Worm (Caenorhabditis elegans) whole organism, young adult: ENCODE measurements around the gene fbxb-103.

Source experiments
- B0261.1 ChIP-seq: sonication (generic microtip); optimal IDR thresholded peaks from 2 replicates; lab custom pipeline; 2016; ENCODE audit warnings: mild to moderate bottlenecking, missing genetic modification characterization, moderate library complexity, missing compliant biosample characterization
- D2030.7 ChIP-seq: fragments of 200-800 bp; sonication (Bioruptor generic); IDR thresholded peaks from 2 replicates; pipeline ENCODE4 v1.3.6; 2022; ENCODE audit warnings: missing genetic modification reagents, missing genetic modification characterization, missing compliant biosample characterization
- F23B12.7 ChIP-seq: sonication (generic microtip); optimal IDR thresholded peaks from 2 replicates; lab custom pipeline; 2017; ENCODE audit warnings: missing genetic modification characterization, mild to moderate bottlenecking, missing compliant biosample characterization, antibody characterized with exemption, moderate library complexity; ENCODE audit not compliant: insufficient read depth
- F37B4.10 ChIP-seq: fragments of 200-800 bp; sonication (Bioruptor generic); IDR thresholded peaks from 2 replicates; pipeline ENCODE4 v1.3.6; 2022; ENCODE audit warnings: missing genetic modification characterization, missing compliant biosample characterization
- F39B2.1 ChIP-seq: fragments of 200-800 bp; sonication (Bioruptor generic); IDR thresholded peaks from 2 replicates; pipeline ENCODE4 v1.3.6; 2022; ENCODE audit warnings: missing genetic modification reagents, missing genetic modification characterization, missing compliant biosample characterization
- F52B5.7 ChIP-seq: sonication (generic microtip); optimal IDR thresholded peaks from 2 replicates; lab custom pipeline; 2016; ENCODE audit warnings: mild to moderate bottlenecking, missing genetic modification characterization, missing compliant biosample characterization
- K11D2.4 ChIP-seq: fragments of 200-800 bp; sonication (Bioruptor generic); IDR thresholded peaks from 2 replicates; pipeline ENCODE4 v1.3.6; 2022; ENCODE audit warnings: missing genetic modification reagents, missing genetic modification characterization, missing compliant biosample characterization
- T26A5.8 ChIP-seq: sonication (generic microtip); optimal IDR thresholded peaks from 2 replicates; lab custom pipeline; 2016; ENCODE audit warnings: missing genetic modification characterization, missing compliant biosample characterization
- Y95B8A.8 ChIP-seq: fragments of 200-800 bp; sonication (Bioruptor generic); IDR thresholded peaks from 2 replicates; pipeline ENCODE4 v1.3.6; 2022; ENCODE audit warnings: missing genetic modification reagents, missing genetic modification characterization, missing compliant biosample characterization
- akir-1 ChIP-seq: fragments of 200-800 bp; sonication (Bioruptor generic); optimal IDR thresholded peaks from 2 replicates; lab custom pipeline; 2018; ENCODE audit warnings: mild to moderate bottlenecking, missing genetic modification characterization, moderate library complexity, missing compliant biosample characterization
- atf-7 ChIP-seq: sonication (generic microtip); optimal IDR thresholded peaks from 2 replicates; lab custom pipeline; 2017; ENCODE audit warnings: mild to moderate bottlenecking, missing genetic modification characterization, missing compliant biosample characterization
- ceh-100 ChIP-seq: fragments of 200-800 bp; sonication (Bioruptor generic); IDR thresholded peaks from 2 replicates; pipeline ENCODE4 v1.3.6; 2022; ENCODE audit warnings: missing genetic modification reagents, missing genetic modification characterization, missing compliant biosample characterization
- ceh-27 ChIP-seq: fragments of 200-800 bp; sonication (Bioruptor generic); optimal IDR thresholded peaks from 2 replicates; lab custom pipeline; 2018; ENCODE audit warnings: mild to moderate bottlenecking, missing genetic modification characterization, moderate library complexity, missing compliant biosample characterization
- ceh-58 ChIP-seq: fragments of 200-800 bp; sonication (Bioruptor generic); IDR thresholded peaks from 2 replicates; pipeline ENCODE4 v1.3.6; 2022; ENCODE audit warnings: missing genetic modification characterization, missing compliant biosample characterization
- ceh-91 ChIP-seq: fragments of 200-800 bp; sonication (Bioruptor generic); IDR thresholded peaks from 2 replicates; pipeline ENCODE4 v1.3.6; 2022; ENCODE audit warnings: missing genetic modification reagents, missing genetic modification characterization, missing compliant biosample characterization
- dox-1 ChIP-seq: fragments of 200-800 bp; sonication (Bioruptor generic); IDR thresholded peaks from 2 replicates; pipeline ENCODE4 v1.3.6; 2022; ENCODE audit warnings: missing genetic modification reagents, missing genetic modification characterization, missing compliant biosample characterization
- efl-1 ChIP-seq: fragments of 150-350 bp; optimal IDR thresholded peaks from 2 replicates; lab custom pipeline; 2014; ENCODE audit warnings: missing biosample characterization, missing genetic modification reagents, missing genetic modification characterization
- egl-18 ChIP-seq: fragments of 200-800 bp; sonication (Bioruptor generic); IDR thresholded peaks from 2 replicates; pipeline ENCODE4 v1.3.6; 2022; ENCODE audit warnings: missing genetic modification reagents, missing genetic modification characterization, missing compliant biosample characterization
- egl-44 ChIP-seq: fragments of 200-800 bp; sonication (Bioruptor generic); IDR thresholded peaks from 2 replicates; pipeline ENCODE4 v1.3.6; 2022; ENCODE audit warnings: missing genetic modification reagents, missing genetic modification characterization, missing compliant biosample characterization
- egrh-3 ChIP-seq: fragments of 200-800 bp; sonication (Bioruptor generic); IDR thresholded peaks from 2 replicates; pipeline ENCODE4 v1.3.6; 2022; ENCODE audit warnings: missing genetic modification reagents, missing genetic modification characterization, missing compliant biosample characterization
- fkh-3 ChIP-seq: sonication (generic microtip); optimal IDR thresholded peaks from 2 replicates; lab custom pipeline; 2016; ENCODE audit warnings: mild to moderate bottlenecking, missing genetic modification characterization, missing compliant biosample characterization
- him-1 ChIP-seq: sonication (generic microtip); optimal IDR thresholded peaks from 2 replicates; lab custom pipeline; 2016; ENCODE audit warnings: missing genotype, missing genetic modification reagents, missing genetic modification characterization, missing compliant biosample characterization
- hlh-12 ChIP-seq: sonication (generic microtip); optimal IDR thresholded peaks from 2 replicates; lab custom pipeline; 2016; ENCODE audit warnings: missing genetic modification characterization, missing compliant biosample characterization
- hlh-26 ChIP-seq: fragments of 200-800 bp; sonication (Bioruptor generic); conservative IDR thresholded peaks from 2 replicates; pipeline ENCODE4 v1.3.6; 2022; ENCODE audit warnings: missing genetic modification reagents, missing genetic modification characterization, missing compliant biosample characterization
- hmg-1.2 ChIP-seq: fragments of 200-800 bp; sonication (Bioruptor generic); IDR thresholded peaks from 2 replicates; pipeline ENCODE4 v1.3.6; 2022; ENCODE audit warnings: missing genetic modification reagents, missing genetic modification characterization, missing compliant biosample characterization
- hmg-20 ChIP-seq: fragments of 200-800 bp; sonication (Bioruptor generic); IDR thresholded peaks from 2 replicates; pipeline ENCODE4 v1.3.6; 2022; ENCODE audit warnings: missing genetic modification reagents, missing genetic modification characterization, missing compliant biosample characterization
- let-526 ChIP-seq: fragments of 200-800 bp; sonication (Bioruptor generic); IDR thresholded peaks from 2 replicates; pipeline ENCODE4 v1.3.6; 2022; ENCODE audit warnings: missing genetic modification reagents, missing genetic modification characterization, missing compliant biosample characterization
- let-607 ChIP-seq, 2 experiments: fragments of 200-800 bp in 1 of 2; sonication (Bioruptor generic) in 1 of 2; sonication (generic microtip) in 1 of 2; optimal IDR thresholded peaks; 2 replicates each; lab custom pipeline; 2016 to 2018; ENCODE audit warnings: mild to moderate bottlenecking in 2 of 2, missing compliant biosample characterization in 2 of 2, missing genetic modification characterization in 2 of 2, moderate library complexity in 2 of 2, missing genotype in 1 of 2
- lin-26 ChIP-seq: fragments of 200-800 bp; sonication (Bioruptor generic); IDR thresholded peaks from 2 replicates; pipeline ENCODE4 v1.3.6; 2022; ENCODE audit warnings: missing genetic modification reagents, missing genetic modification characterization, missing compliant biosample characterization
- lin-54 ChIP-seq: fragments of 200-800 bp; sonication (Bioruptor generic); optimal IDR thresholded peaks from 2 replicates; lab custom pipeline; 2018; ENCODE audit warnings: mild to moderate bottlenecking, missing genetic modification characterization, missing compliant biosample characterization
- lsy-27 ChIP-seq: sonication (generic microtip); optimal IDR thresholded peaks from 2 replicates; lab custom pipeline; 2017; ENCODE audit warnings: missing genetic modification characterization, mild to moderate bottlenecking, missing compliant biosample characterization, antibody characterized with exemption, missing genotype, borderline replicate concordance; ENCODE audit not compliant: insufficient read depth
- nfya-1 ChIP-seq: sonication (generic microtip); optimal IDR thresholded peaks from 2 replicates; lab custom pipeline; 2017; ENCODE audit warnings: antibody characterized with exemption, missing compliant biosample characterization, missing genetic modification characterization, borderline replicate concordance; ENCODE audit not compliant: insufficient read depth
- nfyb-1 ChIP-seq: fragments of 200-800 bp; sonication (Bioruptor generic); IDR thresholded peaks from 2 replicates; pipeline ENCODE4 v1.3.6; 2022; ENCODE audit warnings: missing genetic modification reagents, missing genetic modification characterization, missing compliant biosample characterization
- nhr-120 ChIP-seq: fragments of 200-800 bp; sonication (Bioruptor generic); IDR thresholded peaks from 2 replicates; pipeline ENCODE4 v1.3.6; 2022; ENCODE audit warnings: missing genetic modification characterization, missing compliant biosample characterization
- nhr-27 ChIP-seq: fragments of 200-800 bp; sonication (Bioruptor generic); optimal IDR thresholded peaks from 2 replicates; lab custom pipeline; 2018; ENCODE audit warnings: mild to moderate bottlenecking, missing genetic modification characterization, moderate library complexity, missing compliant biosample characterization
- nhr-80 ChIP-seq: sonication (generic microtip); optimal IDR thresholded peaks from 2 replicates; lab custom pipeline; 2016; ENCODE audit warnings: missing genetic modification characterization, missing compliant biosample characterization
- pbrm-1 ChIP-seq: fragments of 200-800 bp; sonication (Bioruptor generic); IDR thresholded peaks from 2 replicates; pipeline ENCODE4 v1.3.6; 2022; ENCODE audit warnings: missing genetic modification reagents, missing genetic modification characterization, missing compliant biosample characterization
- rcor-1 ChIP-seq: fragments of 200-800 bp; sonication (Bioruptor generic); IDR thresholded peaks from 2 replicates; pipeline ENCODE4 v1.3.6; 2022; ENCODE audit warnings: missing genetic modification reagents, missing genetic modification characterization, missing compliant biosample characterization
- sdz-38 ChIP-seq: sonication (generic microtip); optimal IDR thresholded peaks from 2 replicates; lab custom pipeline; 2016; ENCODE audit warnings: missing genotype, missing genetic modification characterization, missing compliant biosample characterization
- sea-2 ChIP-seq: fragments of 200-800 bp; sonication (Bioruptor generic); IDR thresholded peaks from 2 replicates; pipeline ENCODE4 v1.3.6; 2022; ENCODE audit warnings: missing genetic modification characterization, missing compliant biosample characterization
- snpc-4 ChIP-seq, 5 experiments: fragments of 150-350 bp in 1 of 5; sonication (generic microtip) in 4 of 5; optimal IDR thresholded peaks; 2 replicates each; lab custom pipeline; 2014 to 2018; ENCODE audit warnings: missing genetic modification characterization in 5 of 5, missing biosample characterization in 3 of 5, antibody characterized with exemption in 2 of 5, mild to moderate bottlenecking in 2 of 5, missing compliant biosample characterization in 2 of 5, missing genotype in 2 of 5, moderate library complexity in 2 of 5, missing genetic modification reagents in 1 of 5
- somi-1 ChIP-seq: fragments of 200-800 bp; sonication (Bioruptor generic); optimal IDR thresholded peaks from 2 replicates; lab custom pipeline; 2018; ENCODE audit warnings: mild to moderate bottlenecking, missing genetic modification characterization, missing compliant biosample characterization
- tbp1 ChIP-seq: fragments of 200-800 bp; sonication (Bioruptor generic); optimal IDR thresholded peaks from 2 replicates; lab custom pipeline; 2018; ENCODE audit warnings: mild to moderate bottlenecking, missing genetic modification characterization, missing compliant biosample characterization
- unc-130 ChIP-seq: sonication (generic microtip); optimal IDR thresholded peaks from 2 replicates; lab custom pipeline; 2016; ENCODE audit warnings: missing genetic modification reagents, missing genetic modification characterization, missing compliant biosample characterization
- ztf-18 ChIP-seq: sonication (generic microtip); optimal IDR thresholded peaks from 2 replicates; lab custom pipeline; 2016; ENCODE audit warnings: missing genotype, mild to moderate bottlenecking, missing genetic modification characterization, missing compliant biosample characterization

fbxb-103 gene

DNA sequence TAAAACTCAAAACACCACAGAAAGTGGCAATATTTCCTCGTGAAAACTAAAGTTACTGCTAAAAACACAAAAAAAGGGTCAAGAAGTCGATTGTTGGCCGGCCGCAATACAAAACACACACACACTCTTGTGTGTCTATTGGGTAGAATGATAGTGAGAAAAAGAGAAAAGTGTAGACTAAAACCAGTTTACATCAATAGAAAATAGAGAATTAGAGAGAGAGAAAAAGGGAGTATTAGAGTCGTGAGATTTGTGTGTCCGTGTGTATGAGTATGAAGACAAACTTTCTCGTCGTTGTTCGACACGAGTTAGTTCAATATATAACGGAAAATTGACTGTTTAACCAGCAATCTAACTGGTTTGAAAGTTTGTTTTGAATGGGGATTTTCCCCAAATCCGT, 22.5 kb downstream of the fbxb-103 start:
- TF ChIP-seq lin-26 (GFP tag; lab: Robert Waterston, UW) = no peak
- TF ChIP-seq nhr-80 (tag; lab: Kevin White, UChicago) = peak; percentile 4
- peak; percentile 1 for TF ChIP-seq ceh-27 (GFP tag; lab: Kevin White, UChicago)

DNA sequence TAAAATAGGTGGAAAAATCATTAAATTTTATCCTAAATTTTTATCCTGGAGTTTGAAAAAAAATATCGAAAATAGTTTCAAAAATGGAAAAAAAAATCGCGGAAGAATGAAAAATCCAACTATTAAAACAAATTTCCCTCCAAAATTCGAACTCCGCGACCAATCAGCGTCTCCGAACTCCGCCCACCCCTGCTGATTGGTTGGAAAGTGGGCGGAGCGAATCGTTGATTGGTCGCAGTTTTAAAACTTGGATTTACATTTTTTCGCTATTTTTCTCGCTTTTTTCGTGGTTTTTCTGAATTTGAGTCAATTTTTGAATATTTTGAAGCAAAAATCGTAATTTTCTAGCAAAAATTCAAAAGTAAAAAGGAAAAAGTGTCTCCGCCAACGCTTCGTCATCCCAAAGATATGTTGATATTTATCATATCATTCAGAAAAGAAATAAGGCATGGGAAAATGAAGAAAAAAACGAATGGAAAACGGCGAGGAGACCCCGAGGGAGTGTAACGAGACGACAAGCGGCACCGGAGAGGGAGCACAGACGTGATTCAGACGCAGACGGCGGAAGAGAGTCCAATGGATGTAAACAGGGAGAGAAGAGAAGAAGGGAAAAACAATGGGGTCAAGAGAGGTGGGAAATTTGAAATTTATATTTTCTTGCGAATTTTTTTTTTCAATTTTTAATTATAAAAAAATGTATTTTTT, 23.7 kb downstream of the fbxb-103 start:
- TF ChIP-seq let-526 = no peak
- TF ChIP-seq tbp1 (GFP tag; lab: Kevin White, UChicago) = peak; percentile 1
- TF ChIP-seq T26A5.8 (tag; lab: Kevin White, UChicago) = no peak
- no peak for TF ChIP-seq akir-1 (GFP tag; lab: Kevin White, UChicago)
- TF ChIP-seq egrh-3 (GFP tag; lab: Robert Waterston, UW) = no peak
- peak; percentile 46 for TF ChIP-seq nhr-80 (tag; lab: Kevin White, UChicago)
- TF ChIP-seq ceh-100 (GFP tag; lab: Robert Waterston, UW) = no peak
- peak; percentile 87; the same call in 1 of the 2 replicates for TF ChIP-seq hmg-1.2 (GFP tag; lab: Robert Waterston, UW)
- no peak for TF ChIP-seq ceh-58 (GFP tag; lab: Robert Waterston, UW)
- no peak for TF ChIP-seq lin-54 (GFP tag; lab: Kevin White, UChicago)
- TF ChIP-seq F23B12.7 (tag; lab: Kevin White, UChicago) = no peak
- TF ChIP-seq him-1 (tag; lab: Kevin White, UChicago) = no peak
- no peak for TF ChIP-seq sdz-38 (tag; lab: Kevin White, UChicago)
- TF ChIP-seq F39B2.1 (GFP tag; lab: Robert Waterston, UW) = no peak
- TF ChIP-seq unc-130 (GFP tag; lab: Kevin White, UChicago) = no peak
- no peak for TF ChIP-seq fkh-3 (tag; lab: Kevin White, UChicago)
- no peak for TF ChIP-seq lsy-27 (tag; lab: Kevin White, UChicago)
- no peak for TF ChIP-seq B0261.1 (tag; lab: Kevin White, UChicago)
- no peak for TF ChIP-seq egl-18 (GFP tag; lab: Robert Waterston, UW)
- no peak for TF ChIP-seq nhr-27
- TF ChIP-seq ceh-91 (GFP tag; lab: Robert Waterston, UW) = no peak
- no peak for TF ChIP-seq egl-44
- TF ChIP-seq hlh-26 (GFP tag; lab: Robert Waterston, UW) = no peak
- TF ChIP-seq let-607 (tag; optimal IDR thresholded peaks at IDR 0.05; lab: Kevin White, UChicago) = no peak
- TF ChIP-seq hmg-20 = no peak
- peak; percentile 97 for TF ChIP-seq nfyb-1 (GFP tag; lab: Robert Waterston, UW)
- TF ChIP-seq F37B4.10 = no peak
- no peak for TF ChIP-seq sea-2 (GFP tag; lab: Robert Waterston, UW)
- TF ChIP-seq ztf-18 (tag; lab: Kevin White, UChicago) = no peak
- TF ChIP-seq lin-26 (GFP tag; lab: Robert Waterston, UW) = no peak
- TF ChIP-seq somi-1 (GFP tag; lab: Kevin White, UChicago) = no peak
- TF ChIP-seq nhr-120 = no peak
- TF ChIP-seq snpc-4 (GFP tag; optimal IDR thresholded peaks at IDR 0.05; lab: Kevin White, UChicago) = no peak
- peak in 1 of 4 experiments; percentile 8 for TF ChIP-seq snpc-4 (tag; optimal IDR thresholded peaks at IDR 0.05; lab: Kevin White, UChicago)
- TF ChIP-seq K11D2.4 = 0 out of 2 replicates have a peak, but pooled peaks have one; percentile 14
- TF ChIP-seq D2030.7 (GFP tag; lab: Robert Waterston, UW) = no peak
- TF ChIP-seq nfya-1 (tag; lab: Kevin White, UChicago) = no peak
- TF ChIP-seq efl-1 (GFP tag; lab: Kevin White, UChicago) = no peak
- no peak for TF ChIP-seq pbrm-1 (GFP tag; lab: Robert Waterston, UW)
- TF ChIP-seq atf-7 (tag; lab: Kevin White, UChicago) = no peak
- no peak for TF ChIP-seq Y95B8A.8 (GFP tag; lab: Robert Waterston, UW)
- no peak for TF ChIP-seq hlh-12 (tag; lab: Kevin White, UChicago)
- 0 out of 2 replicates have a peak, but pooled peaks have one; percentile 26 for TF ChIP-seq dox-1 (GFP tag; lab: Robert Waterston, UW)
- no peak for TF ChIP-seq F52B5.7
- no peak for TF ChIP-seq rcor-1 (GFP tag; lab: Robert Waterston, UW)
